Worm (Caenorhabditis elegans) whole organism, mixed stage, embryonic: Measurements from ENCODE around the gene F15E6.3.

Source experiments
- M03D4.4 ChIP-seq: sonication (generic microtip); optimal IDR thresholded peaks from 2 replicates; lab custom pipeline; 2017; ENCODE audit warnings: mild to moderate bottlenecking, missing genetic modification characterization, missing compliant biosample characterization
- bed-3 ChIP-seq: fragments of 200-800 bp; sonication (Bioruptor generic); optimal IDR thresholded peaks from 3 replicates; lab custom pipeline; 2018; ENCODE audit warnings: mild to moderate bottlenecking, missing genetic modification characterization, moderate library complexity, missing compliant biosample characterization
- blmp-1 ChIP-seq: fragments of 150-350 bp; optimal IDR thresholded peaks from 2 replicates; lab custom pipeline; 2014; ENCODE audit warnings: missing biosample characterization, missing genetic modification characterization
- ceh-39 ChIP-seq: fragments of 150-350 bp; optimal IDR thresholded peaks from 2 replicates; lab custom pipeline; 2014; ENCODE audit warnings: missing biosample characterization, missing genetic modification characterization
- ceh-43 ChIP-seq: fragments of 200-800 bp; sonication (Bioruptor generic); optimal IDR thresholded peaks from 2 replicates; lab custom pipeline; 2018; ENCODE audit warnings: mild to moderate bottlenecking, missing genetic modification characterization, moderate library complexity, missing compliant biosample characterization
- ceh-83 ChIP-seq: fragments of 200-800 bp; sonication (Bioruptor generic); optimal IDR thresholded peaks from 2 replicates; lab custom pipeline; 2018; ENCODE audit warnings: mild to moderate bottlenecking, missing genetic modification characterization, missing compliant biosample characterization
- ces-1 ChIP-seq: fragments of 150-350 bp; optimal IDR thresholded peaks from 2 replicates; lab custom pipeline; 2014; ENCODE audit warnings: missing biosample characterization, missing genetic modification reagents, missing genetic modification characterization
- cnd-1 ChIP-seq: fragments of 200-800 bp; sonication (Bioruptor generic); optimal IDR thresholded peaks from 2 replicates; lab custom pipeline; 2018; ENCODE audit warnings: mild to moderate bottlenecking, missing genetic modification characterization, missing compliant biosample characterization
- drap-1 ChIP-seq: fragments of 200-800 bp; sonication (Bioruptor generic); optimal IDR thresholded peaks from 3 replicates; lab custom pipeline; 2018; ENCODE audit warnings: mild to moderate bottlenecking, missing genetic modification characterization, missing compliant biosample characterization
- elt-3 ChIP-seq: fragments of 150-350 bp; optimal IDR thresholded peaks from 2 replicates; lab custom pipeline; 2014; ENCODE audit warnings: missing biosample characterization, missing genetic modification characterization
- flh-1 ChIP-seq: fragments of 200-800 bp; sonication (Bioruptor generic); optimal IDR thresholded peaks from 2 replicates; lab custom pipeline; 2018; ENCODE audit warnings: mild to moderate bottlenecking, missing genetic modification characterization, moderate library complexity, missing compliant biosample characterization
- ham-2 ChIP-seq: fragments of 200-800 bp; sonication (Bioruptor generic); optimal IDR thresholded peaks from 2 replicates; lab custom pipeline; 2018; ENCODE audit warnings: mild to moderate bottlenecking, missing genetic modification characterization, missing compliant biosample characterization
- hlh-1 ChIP-seq: fragments of 150-350 bp; optimal IDR thresholded peaks from 2 replicates; lab custom pipeline; 2014; ENCODE audit warnings: missing biosample characterization, missing genetic modification reagents, missing genetic modification characterization
- lin-13 ChIP-seq: fragments of 150-350 bp; optimal IDR thresholded peaks from 2 replicates; lab custom pipeline; 2014; ENCODE audit warnings: missing biosample characterization, missing genetic modification characterization
- lsy-2 ChIP-seq: fragments of 150-350 bp; optimal IDR thresholded peaks from 2 replicates; lab custom pipeline; 2014; ENCODE audit warnings: missing biosample characterization, missing genetic modification characterization
- mab-5 ChIP-seq: fragments of 150-350 bp; optimal IDR thresholded peaks from 2 replicates; lab custom pipeline; 2014; ENCODE audit warnings: missing biosample characterization, missing genetic modification characterization
- mep-1 ChIP-seq: fragments of 150-350 bp; optimal IDR thresholded peaks from 2 replicates; lab custom pipeline; 2017; ENCODE audit warnings: missing biosample characterization, missing genetic modification reagents, missing genetic modification characterization, inconsistent platforms
- mls-2 ChIP-seq: sonication (generic microtip); optimal IDR thresholded peaks from 2 replicates; lab custom pipeline; 2016; ENCODE audit warnings: mild to moderate bottlenecking, missing genetic modification characterization, moderate library complexity, missing compliant biosample characterization
- nhr-12 ChIP-seq: fragments of 150-350 bp; optimal IDR thresholded peaks from 2 replicates; lab custom pipeline; 2014; ENCODE audit warnings: missing biosample characterization, missing genetic modification characterization
- nhr-2 ChIP-seq: fragments of 150-350 bp; optimal IDR thresholded peaks from 2 replicates; lab custom pipeline; 2014; ENCODE audit warnings: missing biosample characterization, missing genetic modification characterization
- nhr-237 ChIP-seq: fragments of 150-350 bp; optimal IDR thresholded peaks from 2 replicates; lab custom pipeline; 2014; ENCODE audit warnings: missing biosample characterization, missing genetic modification characterization
- nhr-28 ChIP-seq: fragments of 150-350 bp; optimal IDR thresholded peaks from 2 replicates; lab custom pipeline; 2014; ENCODE audit warnings: missing biosample characterization, missing genetic modification characterization
- sem-2 ChIP-seq: fragments of 200-800 bp; sonication (Bioruptor generic); optimal IDR thresholded peaks from 2 replicates; lab custom pipeline; 2018; ENCODE audit warnings: mild to moderate bottlenecking, missing genetic modification characterization, missing compliant biosample characterization
- snpc-4 ChIP-seq: fragments of 150-350 bp; optimal IDR thresholded peaks from 2 replicates; lab custom pipeline; 2014; ENCODE audit warnings: missing biosample characterization, missing genetic modification characterization
- sptf-1 ChIP-seq: sonication (generic microtip); optimal IDR thresholded peaks from 2 replicates; lab custom pipeline; 2017; ENCODE audit warnings: mild to moderate bottlenecking, missing genetic modification characterization, moderate library complexity, missing compliant biosample characterization
- tbx-8 ChIP-seq: fragments of 200-800 bp; sonication (Bioruptor generic); optimal IDR thresholded peaks from 2 replicates; lab custom pipeline; 2018; ENCODE audit warnings: mild to moderate bottlenecking, missing genetic modification characterization, moderate library complexity, missing compliant biosample characterization
- unc-120 ChIP-seq: sonication (generic microtip); optimal IDR thresholded peaks from 2 replicates; lab custom pipeline; 2017; ENCODE audit warnings: missing genetic modification characterization, missing compliant biosample characterization; ENCODE audit not compliant: poor library complexity, severe bottlenecking
- unc-62 ChIP-seq: fragments of 150-350 bp; optimal IDR thresholded peaks from 2 replicates; lab custom pipeline; 2014; ENCODE audit warnings: missing biosample characterization, missing genetic modification reagents, missing genetic modification characterization
- zip-8 ChIP-seq: fragments of 150-350 bp; optimal IDR thresholded peaks from 2 replicates; lab custom pipeline; 2014; ENCODE audit warnings: missing biosample characterization, missing genetic modification characterization
- ztf-11 ChIP-seq: fragments of 150-350 bp; optimal IDR thresholded peaks from 2 replicates; lab custom pipeline; 2014; ENCODE audit warnings: missing biosample characterization, missing genetic modification characterization

Gene F15E6.3

ce11 chrIV:4306317-4306716 is 11.6 kb downstream of the F15E6.3 start:
- TF ChIP-seq bed-3 (GFP tag; lab: Kevin White, UChicago) (no peak), nhr-237 (tag; lab: Kevin White, UChicago) (no peak), lin-13 (tag; lab: Kevin White, UChicago) (no peak), ham-2 (no peak), mls-2 (tag; lab: Kevin White, UChicago) (no peak), ztf-11 (tag; lab: Kevin White, UChicago) (no peak), nhr-2 (tag; lab: Kevin White, UChicago) (no peak), snpc-4 (tag; lab: Kevin White, UChicago) (no peak), mep-1 (tag; lab: Kevin White, UChicago) (no peak), zip-8 (no peak), ceh-83 (no peak), lsy-2 (no peak), sptf-1 (tag; lab: Kevin White, UChicago) (no peak), elt-3 (tag; lab: Kevin White, UChicago) (no peak), nhr-28 (no peak), ces-1 (GFP tag; lab: Kevin White, UChicago) (no peak), drap-1 (GFP tag; lab: Kevin White, UChicago) (no peak), hlh-1 (tag; lab: Kevin White, UChicago) (no peak), blmp-1 (tag; lab: Kevin White, UChicago) (no peak)

DNA sequence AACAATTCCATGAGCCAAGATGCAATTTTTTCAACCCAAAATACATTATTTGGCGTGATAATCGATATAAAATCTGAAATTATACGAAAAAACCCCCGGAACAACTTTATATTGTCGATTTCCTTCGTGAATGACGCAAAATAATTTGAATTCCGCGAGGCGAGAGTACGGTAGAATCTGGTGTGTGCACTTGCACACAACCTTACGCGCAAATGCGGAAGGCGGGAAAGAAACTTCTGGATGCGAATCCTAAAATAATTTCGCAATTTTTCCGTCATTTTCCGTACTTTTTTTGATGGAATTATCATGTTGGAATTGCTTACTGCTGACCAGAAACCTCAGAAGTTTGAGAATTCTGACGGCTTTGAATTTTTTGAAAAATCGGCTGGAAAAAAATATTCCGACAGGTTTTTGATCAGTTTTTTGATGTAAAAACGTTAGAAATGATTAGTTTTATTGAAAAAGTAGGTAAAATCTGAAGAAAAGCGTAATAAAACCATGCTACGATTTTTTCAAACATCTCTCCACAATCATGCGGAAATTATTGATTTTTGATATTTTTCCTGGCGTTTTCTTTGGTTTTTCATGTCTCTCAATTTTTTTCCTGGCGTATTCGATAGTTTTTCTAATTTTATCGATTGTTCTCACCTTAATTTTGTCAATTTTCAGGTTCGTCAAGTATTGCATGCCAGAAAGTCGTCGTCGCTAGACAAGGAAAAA is 12.7 kb downstream of the F15E6.3 start, which contains the start of gene set-9:
set-9 (plus strand) TSS at position 670 of the 720 bp plus-strand sequence.
- TF ChIP-seq lsy-2 (peak; percentile 13), tbx-8 (GFP tag; lab: Kevin White, UChicago) (no peak)
- TF ChIP-seq, all 35 proteins: peak for 1

DNA sequence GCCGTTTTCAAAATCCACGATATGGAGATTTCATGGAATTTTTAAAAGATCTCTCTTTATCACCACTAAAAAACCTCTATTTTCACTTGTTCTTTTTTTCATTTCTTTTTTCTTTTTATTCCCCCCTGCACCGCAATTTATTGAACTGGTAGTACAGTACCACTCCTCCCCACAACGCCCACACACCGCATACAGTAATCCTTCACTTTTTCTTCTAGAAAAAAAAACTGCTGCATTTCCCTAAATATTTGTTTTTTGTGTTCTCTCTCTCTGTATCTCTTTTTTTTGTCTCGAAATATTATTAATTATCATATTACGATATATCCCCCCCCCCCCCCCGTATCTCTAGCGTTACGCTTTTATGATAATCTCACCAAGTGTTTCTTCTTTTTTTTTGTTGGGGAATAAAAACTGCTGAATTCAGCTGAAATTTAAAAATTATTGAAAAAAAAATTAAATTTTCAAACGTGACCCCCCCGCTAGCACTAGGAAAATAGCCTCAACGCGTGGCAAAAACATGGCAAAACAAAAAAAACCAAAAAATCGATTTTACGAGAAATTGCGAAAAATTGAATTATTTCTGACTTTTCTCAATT is 22.2 kb downstream of the F15E6.3 start, which contains the start of gene Y24D9B.1:
Y24D9B.1 (plus strand) TSS at position 546 of the 596 bp plus-strand sequence.
- TF ChIP-seq unc-120 (tag; lab: Kevin White, UChicago) (no peak), sem-2 (GFP tag; lab: Kevin White, UChicago) (no peak), nhr-2 (tag; lab: Kevin White, UChicago) (no peak), ceh-83 (no peak)

- TF ChIP-seq nhr-12 (tag; lab: Kevin White, UChicago) (no peak), cnd-1 (no peak), mls-2 (tag; lab: Kevin White, UChicago) (no peak), mab-5 (tag; lab: Kevin White, UChicago) (no peak), ceh-43 (no peak), nhr-28 (no peak), bed-3 (GFP tag; lab: Kevin White, UChicago) (no peak), tbx-8 (GFP tag; lab: Kevin White, UChicago) (no peak)
Measured at ce11 chrIV:4317638-4318037, 22.9 kb downstream of the F15E6.3 start.

DNA sequence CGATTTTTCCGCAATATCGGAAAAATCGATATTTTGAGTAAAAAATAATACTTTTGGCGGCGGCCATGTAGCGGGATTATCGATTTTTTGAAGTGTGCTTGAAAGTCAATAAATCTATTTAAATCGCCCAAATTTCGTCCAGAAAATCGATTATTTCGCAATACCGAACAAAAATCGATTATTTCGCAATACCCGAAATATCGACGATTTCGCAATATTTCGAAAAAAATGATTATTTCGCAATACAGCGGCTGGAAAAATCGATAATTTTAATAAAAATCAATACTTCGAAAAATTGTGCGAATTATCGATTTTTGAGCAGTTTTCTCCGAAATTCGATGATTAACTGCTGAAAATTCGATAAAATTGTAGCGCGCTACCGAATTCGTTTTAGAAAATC is 23.4 kb downstream of the F15E6.3 start:
- TF ChIP-seq snpc-4 (tag; lab: Kevin White, UChicago), result no peak

DNA sequence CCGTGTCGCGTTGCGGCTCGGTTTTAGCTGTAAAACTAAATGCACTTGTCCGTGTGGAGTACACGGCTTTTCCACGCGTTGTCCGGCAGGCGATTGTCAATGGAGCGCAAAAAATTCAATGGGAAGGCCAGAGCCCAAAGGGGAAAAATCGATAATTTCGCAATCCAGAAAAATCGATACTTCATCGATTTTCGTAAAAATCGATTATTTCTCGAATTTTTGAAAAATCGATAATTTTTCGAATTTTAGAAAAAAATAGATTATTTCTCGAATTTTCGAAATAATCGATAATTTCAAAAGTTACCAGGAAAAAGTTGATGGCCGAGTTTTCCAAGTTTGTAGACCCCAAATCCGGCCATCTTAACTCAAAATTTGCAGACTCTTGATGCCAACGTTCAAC is 24.8 kb downstream of the F15E6.3 start:
- TF ChIP-seq bed-3 (GFP tag; lab: Kevin White, UChicago) (no peak), lin-13 (tag; lab: Kevin White, UChicago) (no peak), sptf-1 (tag; lab: Kevin White, UChicago) (no peak)

ce11 chrIV:4326445-4326844 is 31.8 kb downstream of the F15E6.3 start, which contains the start of gene trpl-2:
trpl-2 (plus strand) TSS chrIV:4326654.
- TF ChIP-seq mls-2 (tag; lab: Kevin White, UChicago) (no peak), mep-1 (tag; lab: Kevin White, UChicago) (no peak), M03D4.4 (no peak), ham-2 (no peak), nhr-12 (tag; lab: Kevin White, UChicago) (no peak), nhr-237 (tag; lab: Kevin White, UChicago) (no peak), ceh-39 (tag; lab: Kevin White, UChicago) (no peak), flh-1 (no peak), ztf-11 (tag; lab: Kevin White, UChicago) (no peak), ceh-83 (no peak), unc-62 (GFP tag; lab: Kevin White, UChicago) (no peak), elt-3 (tag; lab: Kevin White, UChicago) (no peak), cnd-1 (no peak)
